Worm (Caenorhabditis elegans): ENCODE results near the gene cpn-2.

The cpn-2 gene

DNA sequence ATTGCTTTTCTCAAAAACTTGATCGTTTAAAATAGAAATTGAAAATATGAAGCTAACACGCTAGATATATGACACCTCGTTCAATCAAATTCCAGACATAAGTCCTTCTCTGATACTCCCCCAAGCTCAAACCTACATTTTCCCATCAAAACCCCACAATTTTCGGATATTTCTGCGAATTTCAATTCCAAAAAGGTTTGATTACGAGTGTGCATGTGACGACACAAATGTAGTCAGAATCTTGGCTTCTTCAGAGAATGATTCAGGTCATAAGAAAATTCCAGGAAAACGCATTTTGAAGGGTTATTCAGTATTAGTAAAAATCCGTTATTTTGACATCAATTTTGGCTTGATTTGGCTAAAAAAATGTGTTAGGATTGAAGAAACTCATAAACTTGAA is 2.8 kb upstream of the cpn-2 start:
- TF ChIP-seq ref-1 (GFP tag; conservative IDR thresholded peaks at IDR 0.05): no peak
- TF ChIP-seq cog-1 (tag; optimal IDR thresholded peaks at IDR 0.05): no peak
- no peak for TF ChIP-seq flt-1 (GFP tag; IDR thresholded peaks at IDR 0.05)
- no peak for TF ChIP-seq ztf-29 (GFP tag; IDR thresholded peaks at IDR 0.05)
- no peak for TF ChIP-seq tab-1 (GFP tag; IDR thresholded peaks at IDR 0.05)
- no peak for TF ChIP-seq T22C8.4 (GFP tag; IDR thresholded peaks at IDR 0.05)

- TF ChIP-seq ref-1 (GFP tag; conservative IDR thresholded peaks at IDR 0.05): no peak
- no peak for TF ChIP-seq ztf-29 (GFP tag; IDR thresholded peaks at IDR 0.05)
- TF ChIP-seq ztf-23 (GFP tag; IDR thresholded peaks at IDR 0.05): no peak
- TF ChIP-seq cog-1 (tag; optimal IDR thresholded peaks at IDR 0.05): no peak
- TF ChIP-seq flt-1 (GFP tag; IDR thresholded peaks at IDR 0.05): no peak
- TF ChIP-seq tab-1 (GFP tag; IDR thresholded peaks at IDR 0.05): no peak
Observed at ce11 chrII:340224-340623, 2.6 kb downstream of the cpn-2 start, which contains the start of gene clc-31. Gene clc-31 (plus strand): TSS chrII:340524.

ce11 chrII:340714-341113 is 3.1 kb downstream of the cpn-2 start:
- TF ChIP-seq cog-1 (tag; optimal IDR thresholded peaks at IDR 0.05) (no peak), klf-2 (GFP tag; conservative IDR thresholded peaks at IDR 0.05) (no peak), flt-1 (GFP tag; IDR thresholded peaks at IDR 0.05) (no peak), ztf-29 (GFP tag; IDR thresholded peaks at IDR 0.05) (no peak), ref-1 (GFP tag; conservative IDR thresholded peaks at IDR 0.05) (no peak), med-1 (GFP tag; optimal IDR thresholded peaks at IDR 0.05; ENCODE audit: insufficient read depth) (no peak), T22C8.4 (GFP tag; IDR thresholded peaks at IDR 0.05) (no peak), ztf-23 (GFP tag; IDR thresholded peaks at IDR 0.05) (no peak), tab-1 (GFP tag; IDR thresholded peaks at IDR 0.05) (no peak)

DNA sequence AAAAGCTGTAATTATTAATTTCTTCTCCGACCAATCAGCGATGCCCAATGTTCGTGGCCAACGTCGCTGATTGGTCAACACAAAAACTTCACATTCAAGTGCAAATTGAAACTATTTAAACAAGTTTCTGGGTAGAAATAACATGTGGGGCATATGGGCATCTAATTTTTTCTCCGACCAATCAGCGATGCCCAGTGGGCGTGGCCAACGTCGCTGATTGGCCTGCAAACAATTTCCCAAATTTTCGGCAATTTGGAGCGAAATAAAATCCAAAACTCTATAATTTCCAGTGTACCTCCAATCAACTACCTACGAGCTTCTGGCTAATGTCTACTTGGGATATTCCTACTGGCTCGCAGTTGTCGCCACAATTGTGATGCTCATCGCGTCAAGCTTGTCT is 3.7 kb downstream of the cpn-2 start:
- TF ChIP-seq klf-2 (GFP tag; conservative IDR thresholded peaks at IDR 0.05) (no peak), ztf-29 (GFP tag; IDR thresholded peaks at IDR 0.05) (no peak), flt-1 (GFP tag; IDR thresholded peaks at IDR 0.05) (no peak), tab-1 (GFP tag; IDR thresholded peaks at IDR 0.05) (no peak), T22C8.4 (GFP tag; IDR thresholded peaks at IDR 0.05) (no peak), ref-1 (GFP tag; conservative IDR thresholded peaks at IDR 0.05) (no peak), ztf-23 (GFP tag; IDR thresholded peaks at IDR 0.05) (no peak), cog-1 (tag; optimal IDR thresholded peaks at IDR 0.05) (no peak), med-1 (GFP tag; optimal IDR thresholded peaks at IDR 0.05; ENCODE audit: insufficient read depth) (no peak)

- TF ChIP-seq T22C8.4 (GFP tag; IDR thresholded peaks at IDR 0.05) (0 out of 2 replicates have a peak, but pooled peaks have one; percentile 0), klf-2 (GFP tag; conservative IDR thresholded peaks at IDR 0.05) (no peak), cog-1 (tag; optimal IDR thresholded peaks at IDR 0.05) (no peak)
Observed at ce11 chrII:347734-348133, 10.2 kb downstream of the cpn-2 start, which contains the start of gene D1069.3. Gene D1069.3 (minus strand): TSS chrII:347891.

DNA sequence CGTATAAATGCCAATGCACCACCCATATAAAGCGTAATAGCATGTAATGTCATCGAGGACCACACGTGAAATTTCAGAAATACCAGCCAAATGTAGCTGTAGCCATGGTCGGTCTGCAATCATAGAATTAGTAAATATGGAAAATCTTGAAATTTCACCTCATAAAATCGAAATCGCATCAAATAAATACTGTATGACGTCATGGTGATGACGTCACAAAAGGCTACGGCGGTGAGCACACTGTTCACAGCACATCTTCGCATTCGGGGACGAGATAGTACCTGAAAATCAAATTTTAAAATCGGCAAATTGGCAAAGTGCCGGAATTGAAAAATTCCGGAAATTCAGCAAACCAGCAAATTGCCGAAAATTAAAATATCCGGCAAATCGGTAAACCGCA is 12.2 kb downstream of the cpn-2 start:
- TF ChIP-seq ref-1 (GFP tag; conservative IDR thresholded peaks at IDR 0.05) (no peak), med-1 (GFP tag; optimal IDR thresholded peaks at IDR 0.05; ENCODE audit: insufficient read depth) (no peak), cog-1 (tag; optimal IDR thresholded peaks at IDR 0.05) (no peak), flt-1 (GFP tag; IDR thresholded peaks at IDR 0.05) (no peak), tab-1 (GFP tag; IDR thresholded peaks at IDR 0.05) (no peak), ztf-23 (GFP tag; IDR thresholded peaks at IDR 0.05) (no peak), T22C8.4 (GFP tag; IDR thresholded peaks at IDR 0.05) (no peak), ztf-29 (GFP tag; IDR thresholded peaks at IDR 0.05) (no peak), klf-2 (GFP tag; conservative IDR thresholded peaks at IDR 0.05) (no peak)

ce11 chrII:354494-354893 is 16.9 kb downstream of the cpn-2 start:
- TF ChIP-seq flt-1 (GFP tag; IDR thresholded peaks at IDR 0.05): no peak
- no peak for TF ChIP-seq klf-2 (GFP tag; conservative IDR thresholded peaks at IDR 0.05)
- no peak for TF ChIP-seq med-1 (GFP tag; optimal IDR thresholded peaks at IDR 0.05; ENCODE audit: insufficient read depth)
- TF ChIP-seq ztf-23 (GFP tag; IDR thresholded peaks at IDR 0.05): no peak
- TF ChIP-seq tab-1 (GFP tag; IDR thresholded peaks at IDR 0.05): no peak
- no peak for TF ChIP-seq ztf-29 (GFP tag; IDR thresholded peaks at IDR 0.05)
- TF ChIP-seq ref-1 (GFP tag; conservative IDR thresholded peaks at IDR 0.05): no peak
- no peak for TF ChIP-seq T22C8.4 (GFP tag; IDR thresholded peaks at IDR 0.05)
- TF ChIP-seq cog-1 (tag; optimal IDR thresholded peaks at IDR 0.05): no peak

DNA sequence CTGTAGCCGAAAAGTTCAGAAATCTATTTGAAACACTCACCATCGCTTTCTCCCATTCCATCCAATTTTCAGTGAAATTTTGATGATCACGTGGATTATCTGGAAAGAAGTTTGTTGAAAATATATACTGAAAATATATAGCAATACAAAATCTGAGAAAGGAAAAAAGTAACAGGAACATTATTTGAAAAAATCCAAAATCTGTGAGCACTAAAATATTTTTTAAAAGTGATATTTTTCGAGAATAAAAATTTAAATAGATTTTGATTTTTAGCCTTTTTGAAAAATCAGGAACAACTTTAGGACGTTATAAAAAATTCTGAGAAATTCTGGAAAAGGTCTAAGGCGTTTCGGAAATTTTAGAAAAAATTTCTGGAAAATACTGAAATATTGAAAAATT is 19.4 kb downstream of the cpn-2 start, which contains the start of gene dmsr-4:
dmsr-4 (minus strand) TSS at position 101 of the 400 bp plus-strand sequence.
- TF ChIP-seq klf-2 (GFP tag; conservative IDR thresholded peaks at IDR 0.05) (no peak), T22C8.4 (GFP tag; IDR thresholded peaks at IDR 0.05) (no peak), ref-1 (GFP tag; conservative IDR thresholded peaks at IDR 0.05) (no peak), flt-1 (GFP tag; IDR thresholded peaks at IDR 0.05) (no peak), ztf-29 (GFP tag; IDR thresholded peaks at IDR 0.05) (no peak), med-1 (GFP tag; optimal IDR thresholded peaks at IDR 0.05; ENCODE audit: insufficient read depth) (no peak), cog-1 (tag; optimal IDR thresholded peaks at IDR 0.05) (no peak), tab-1 (GFP tag; IDR thresholded peaks at IDR 0.05) (no peak)

DNA sequence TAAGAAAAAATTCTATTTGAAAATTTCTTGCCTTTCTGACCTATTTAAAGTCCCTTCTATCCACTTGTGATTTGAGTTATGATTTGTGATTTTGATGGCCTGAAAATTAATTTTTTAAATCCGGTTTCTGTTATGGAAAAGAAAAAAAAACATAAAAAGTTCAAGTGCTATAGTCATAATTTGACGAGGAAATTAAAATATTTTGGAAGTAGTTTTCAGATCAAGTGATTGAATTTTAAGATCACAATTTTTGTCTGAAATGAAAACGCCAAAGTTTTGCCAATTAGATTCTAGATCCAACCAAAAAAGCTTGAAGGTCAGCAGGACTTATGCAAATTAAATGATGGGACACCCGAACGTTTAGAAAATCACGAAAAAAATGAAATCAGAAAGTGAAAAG is 29.9 kb downstream of the cpn-2 start, which contains the start of gene ptr-3:
ptr-3 (minus strand) TSS at position 101 of the 400 bp plus-strand sequence.
- TF ChIP-seq ref-1 (GFP tag; conservative IDR thresholded peaks at IDR 0.05) (no peak), flt-1 (GFP tag; IDR thresholded peaks at IDR 0.05) (no peak), med-1 (GFP tag; optimal IDR thresholded peaks at IDR 0.05; ENCODE audit: insufficient read depth) (no peak), ztf-29 (GFP tag; IDR thresholded peaks at IDR 0.05) (no peak), ztf-23 (GFP tag; IDR thresholded peaks at IDR 0.05) (no peak), cog-1 (tag; optimal IDR thresholded peaks at IDR 0.05) (no peak), T22C8.4 (GFP tag; IDR thresholded peaks at IDR 0.05) (no peak)

DNA sequence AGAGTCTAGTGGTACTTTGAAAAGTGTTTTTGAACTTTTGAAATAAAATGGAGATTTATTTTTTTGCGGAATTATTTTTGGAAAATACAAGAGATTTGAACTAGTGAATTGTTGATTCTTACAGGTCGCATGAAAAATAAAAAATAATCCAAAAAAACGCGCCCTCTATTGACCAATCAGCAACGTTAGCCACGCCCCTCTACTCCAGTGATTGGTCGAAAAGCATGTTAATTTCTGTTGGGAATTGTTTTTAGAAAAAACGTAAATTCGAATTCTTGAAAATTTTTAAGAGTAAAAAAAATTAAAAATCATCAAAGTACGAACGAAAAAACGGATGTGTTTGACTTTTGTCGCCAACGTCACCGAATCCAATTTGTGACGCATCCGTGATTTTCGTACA is 32.8 kb downstream of the cpn-2 start:
- TF ChIP-seq tab-1 (GFP tag; IDR thresholded peaks at IDR 0.05) (no peak), ztf-29 (GFP tag; IDR thresholded peaks at IDR 0.05) (no peak), flt-1 (GFP tag; IDR thresholded peaks at IDR 0.05) (no peak), T22C8.4 (GFP tag; IDR thresholded peaks at IDR 0.05) (no peak), med-1 (GFP tag; optimal IDR thresholded peaks at IDR 0.05; ENCODE audit: insufficient read depth) (no peak), klf-2 (GFP tag; conservative IDR thresholded peaks at IDR 0.05) (no peak), ref-1 (GFP tag; conservative IDR thresholded peaks at IDR 0.05) (no peak), ztf-23 (GFP tag; IDR thresholded peaks at IDR 0.05) (no peak), cog-1 (tag; optimal IDR thresholded peaks at IDR 0.05) (no peak)

All from whole organism, midembryonic.